Worm (Caenorhabditis elegans) whole organism, young adult: Measurements from ENCODE around the gene frm-3.

ENCODE experiments used
- B0019.2 ChIP-seq: fragments of 200-800 bp; sonication (Bioruptor generic); conservative IDR thresholded peaks from 2 replicates; pipeline ENCODE4 v1.3.6; 2022; ENCODE audit warnings: missing genetic modification reagents, missing genetic modification characterization, missing compliant biosample characterization
- B0035.1 ChIP-seq: sonication (generic microtip); optimal IDR thresholded peaks from 2 replicates; lab custom pipeline; 2016; ENCODE audit warnings: missing genetic modification characterization, mild to moderate bottlenecking, missing compliant biosample characterization, missing genotype, missing genetic modification reagents
- C17E4.6 ChIP-seq: fragments of 200-800 bp; sonication (Bioruptor generic); IDR thresholded peaks from 2 replicates; pipeline ENCODE4 v1.3.6; 2022; ENCODE audit warnings: missing genetic modification reagents, missing genetic modification characterization, missing compliant biosample characterization
- F22D6.2 ChIP-seq: sonication (generic microtip); optimal IDR thresholded peaks from 2 replicates; lab custom pipeline; 2016; ENCODE audit warnings: mild to moderate bottlenecking, missing genetic modification characterization, missing compliant biosample characterization
- F49E8.2 ChIP-seq: sonication (generic microtip); optimal IDR thresholded peaks from 3 replicates; lab custom pipeline; 2017; ENCODE audit warnings: missing genetic modification characterization, mild to moderate bottlenecking, missing compliant biosample characterization, antibody characterized with exemption, moderate library complexity; ENCODE audit not compliant: insufficient read depth
- F57A8.1 ChIP-seq: fragments of 200-800 bp; sonication (Bioruptor generic); optimal IDR thresholded peaks from 2 replicates; lab custom pipeline; 2018; ENCODE audit warnings: mild to moderate bottlenecking, missing genetic modification characterization, moderate library complexity, missing compliant biosample characterization
- K11D2.4 ChIP-seq: fragments of 200-800 bp; sonication (Bioruptor generic); IDR thresholded peaks from 2 replicates; pipeline ENCODE4 v1.3.6; 2022; ENCODE audit warnings: missing genetic modification reagents, missing genetic modification characterization, missing compliant biosample characterization
- K12H6.12 ChIP-seq: fragments of 200-800 bp; sonication (Bioruptor generic); optimal IDR thresholded peaks from 2 replicates; lab custom pipeline; 2018; ENCODE audit warnings: mild to moderate bottlenecking, missing genetic modification characterization, missing compliant biosample characterization
- T07F8.4 ChIP-seq: sonication (generic microtip); optimal IDR thresholded peaks from 2 replicates; lab custom pipeline; 2016; ENCODE audit warnings: mild to moderate bottlenecking, missing genetic modification characterization, moderate library complexity, missing compliant biosample characterization
- T26A5.8 ChIP-seq: sonication (generic microtip); optimal IDR thresholded peaks from 2 replicates; lab custom pipeline; 2016; ENCODE audit warnings: missing genetic modification characterization, missing compliant biosample characterization
- Y53F4B.3 ChIP-seq: fragments of 200-800 bp; sonication (Bioruptor generic); IDR thresholded peaks from 2 replicates; pipeline ENCODE4 v1.3.6; 2022; ENCODE audit warnings: missing genetic modification reagents, missing genetic modification characterization, missing compliant biosample characterization
- Y53G8AR.9 ChIP-seq: fragments of 200-800 bp; sonication (Bioruptor generic); conservative IDR thresholded peaks from 2 replicates; pipeline ENCODE4 v1.3.6; 2022; ENCODE audit warnings: missing genetic modification reagents, missing genetic modification characterization, missing compliant biosample characterization
- Y79H2A.3 ChIP-seq: fragments of 200-800 bp; sonication (Bioruptor generic); conservative IDR thresholded peaks from 2 replicates; pipeline ENCODE4 v1.3.6; 2022; ENCODE audit warnings: missing genetic modification reagents, missing genetic modification characterization, missing compliant biosample characterization
- Y95B8A.8 ChIP-seq: fragments of 200-800 bp; sonication (Bioruptor generic); IDR thresholded peaks from 2 replicates; pipeline ENCODE4 v1.3.6; 2022; ENCODE audit warnings: missing genetic modification reagents, missing genetic modification characterization, missing compliant biosample characterization
- ama-1 ChIP-seq, 3 experiments: fragments of 150-350 bp in 1 of 3; sonication (generic microtip) in 2 of 3; optimal IDR thresholded peaks; 2 replicates each; lab custom pipeline; 2014 to 2018; ENCODE audit warnings: missing biosample characterization in 2 of 3, missing genetic modification characterization in 2 of 3, missing genetic modification reagents in 2 of 3
- atf-7 ChIP-seq: sonication (generic microtip); optimal IDR thresholded peaks from 2 replicates; lab custom pipeline; 2017; ENCODE audit warnings: mild to moderate bottlenecking, missing genetic modification characterization, missing compliant biosample characterization
- attf-3 ChIP-seq: fragments of 200-800 bp; sonication (Bioruptor generic); conservative IDR thresholded peaks from 2 replicates; pipeline ENCODE4 v1.3.6; 2022; ENCODE audit warnings: missing genetic modification reagents, missing genetic modification characterization, missing compliant biosample characterization
- attf-5 ChIP-seq: fragments of 200-800 bp; sonication (Bioruptor generic); optimal IDR thresholded peaks from 2 replicates; lab custom pipeline; 2018; ENCODE audit warnings: mild to moderate bottlenecking, missing genetic modification characterization, missing compliant biosample characterization
- cebp-2 ChIP-seq: fragments of 200-800 bp; sonication (Bioruptor generic); IDR thresholded peaks from 2 replicates; pipeline ENCODE4 v1.3.6; 2022; ENCODE audit warnings: missing genetic modification characterization, missing compliant biosample characterization
- ceh-27 ChIP-seq: fragments of 200-800 bp; sonication (Bioruptor generic); optimal IDR thresholded peaks from 2 replicates; lab custom pipeline; 2018; ENCODE audit warnings: mild to moderate bottlenecking, missing genetic modification characterization, moderate library complexity, missing compliant biosample characterization
- ceh-91 ChIP-seq: fragments of 200-800 bp; sonication (Bioruptor generic); IDR thresholded peaks from 2 replicates; pipeline ENCODE4 v1.3.6; 2022; ENCODE audit warnings: missing genetic modification reagents, missing genetic modification characterization, missing compliant biosample characterization
- egrh-3 ChIP-seq: fragments of 200-800 bp; sonication (Bioruptor generic); IDR thresholded peaks from 2 replicates; pipeline ENCODE4 v1.3.6; 2022; ENCODE audit warnings: missing genetic modification reagents, missing genetic modification characterization, missing compliant biosample characterization
- fkh-3 ChIP-seq: sonication (generic microtip); optimal IDR thresholded peaks from 2 replicates; lab custom pipeline; 2016; ENCODE audit warnings: mild to moderate bottlenecking, missing genetic modification characterization, missing compliant biosample characterization
- gei-17 ChIP-seq: fragments of 200-800 bp; sonication (Bioruptor generic); optimal IDR thresholded peaks from 2 replicates; lab custom pipeline; 2018; ENCODE audit warnings: mild to moderate bottlenecking, missing genetic modification characterization, missing compliant biosample characterization
- hlh-26 ChIP-seq: fragments of 200-800 bp; sonication (Bioruptor generic); conservative IDR thresholded peaks from 2 replicates; pipeline ENCODE4 v1.3.6; 2022; ENCODE audit warnings: missing genetic modification reagents, missing genetic modification characterization, missing compliant biosample characterization
- hmg-1.2 ChIP-seq: fragments of 200-800 bp; sonication (Bioruptor generic); IDR thresholded peaks from 2 replicates; pipeline ENCODE4 v1.3.6; 2022; ENCODE audit warnings: missing genetic modification reagents, missing genetic modification characterization, missing compliant biosample characterization
- hrde-1 ChIP-seq: sonication (generic microtip); optimal IDR thresholded peaks from 2 replicates; lab custom pipeline; 2016; ENCODE audit warnings: missing genetic modification characterization, mild to moderate bottlenecking, missing compliant biosample characterization, moderate library complexity, missing genotype, missing genetic modification reagents, borderline replicate concordance
- let-607 ChIP-seq, 2 experiments: fragments of 200-800 bp in 1 of 2; sonication (Bioruptor generic) in 1 of 2; sonication (generic microtip) in 1 of 2; optimal IDR thresholded peaks; 2 replicates each; lab custom pipeline; 2016 to 2018; ENCODE audit warnings: mild to moderate bottlenecking in 2 of 2, missing compliant biosample characterization in 2 of 2, missing genetic modification characterization in 2 of 2, moderate library complexity in 2 of 2, missing genotype in 1 of 2
- lin-35 ChIP-seq, 3 experiments: fragments of 150-350 bp in 2 of 3; sonication (generic microtip) in 1 of 3; optimal IDR thresholded peaks; 2 replicates each; lab custom pipeline; 2014 to 2018; ENCODE audit warnings: missing biosample characterization in 3 of 3, missing genetic modification characterization in 3 of 3, missing genetic modification reagents in 3 of 3
- lin-40 ChIP-seq: sonication (generic microtip); optimal IDR thresholded peaks from 2 replicates; lab custom pipeline; 2016; ENCODE audit warnings: missing genetic modification characterization, mild to moderate bottlenecking, missing compliant biosample characterization, missing genotype, missing genetic modification reagents
- lir-1 ChIP-seq: fragments of 200-800 bp; sonication (Bioruptor generic); conservative IDR thresholded peaks from 2 replicates; pipeline ENCODE4 v1.3.6; 2022; ENCODE audit warnings: missing genetic modification reagents, missing genetic modification characterization, missing compliant biosample characterization
- lsl-1 ChIP-seq: fragments of 200-800 bp; sonication (Bioruptor generic); optimal IDR thresholded peaks from 2 replicates; lab custom pipeline; 2018; ENCODE audit warnings: mild to moderate bottlenecking, missing genetic modification characterization, moderate library complexity, missing compliant biosample characterization
- madf-10 ChIP-seq: sonication (generic microtip); optimal IDR thresholded peaks from 2 replicates; lab custom pipeline; 2016; ENCODE audit warnings: mild to moderate bottlenecking, missing genetic modification characterization, missing compliant biosample characterization
- madf-6 ChIP-seq: fragments of 200-800 bp; sonication (Bioruptor generic); IDR thresholded peaks from 2 replicates; pipeline ENCODE4 v1.3.6; 2022; ENCODE audit warnings: missing genetic modification reagents, missing genetic modification characterization, missing compliant biosample characterization
- madf-8 ChIP-seq: fragments of 200-800 bp; sonication (Bioruptor generic); conservative IDR thresholded peaks from 2 replicates; pipeline ENCODE4 v1.3.6; 2022; ENCODE audit warnings: missing genetic modification reagents, missing genetic modification characterization, missing compliant biosample characterization
- mes-4 ChIP-seq: sonication (generic microtip); optimal IDR thresholded peaks from 2 replicates; lab custom pipeline; 2016; ENCODE audit warnings: missing genotype, missing genetic modification characterization, missing compliant biosample characterization
- nhr-120 ChIP-seq: fragments of 200-800 bp; sonication (Bioruptor generic); IDR thresholded peaks from 2 replicates; pipeline ENCODE4 v1.3.6; 2022; ENCODE audit warnings: missing genetic modification characterization, missing compliant biosample characterization
- nhr-80 ChIP-seq: sonication (generic microtip); optimal IDR thresholded peaks from 2 replicates; lab custom pipeline; 2016; ENCODE audit warnings: missing genetic modification characterization, missing compliant biosample characterization
- pha-4 ChIP-seq: fragments of 150-350 bp; sonication (generic microtip); optimal IDR thresholded peaks from 2 replicates; lab custom pipeline; 2014; ENCODE audit warnings: missing biosample characterization, missing genetic modification reagents, missing genetic modification characterization
- rpc-1 ChIP-seq, 2 experiments: fragments of 150-350 bp in 1 of 2; sonication (generic microtip) in 1 of 2; optimal IDR thresholded peaks; 2 replicates each; lab custom pipeline; 2014 to 2018; ENCODE audit warnings: missing biosample characterization in 1 of 2, missing genetic modification characterization in 1 of 2, missing genetic modification reagents in 1 of 2, missing genotype in 1 of 2
- snpc-1.3 ChIP-seq: sonication (generic microtip); optimal IDR thresholded peaks from 2 replicates; lab custom pipeline; 2017; ENCODE audit warnings: missing genetic modification characterization, mild to moderate bottlenecking, missing compliant biosample characterization, antibody characterized with exemption, moderate library complexity, missing genotype, missing genetic modification reagents; ENCODE audit not compliant: insufficient read depth
- somi-1 ChIP-seq: fragments of 200-800 bp; sonication (Bioruptor generic); optimal IDR thresholded peaks from 2 replicates; lab custom pipeline; 2018; ENCODE audit warnings: mild to moderate bottlenecking, missing genetic modification characterization, missing compliant biosample characterization
- unc-130 ChIP-seq: sonication (generic microtip); optimal IDR thresholded peaks from 2 replicates; lab custom pipeline; 2016; ENCODE audit warnings: missing genetic modification reagents, missing genetic modification characterization, missing compliant biosample characterization
- zim-3 ChIP-seq: sonication (generic microtip); optimal IDR thresholded peaks from 2 replicates; lab custom pipeline; 2017; ENCODE audit warnings: mild to moderate bottlenecking, missing genetic modification characterization, moderate library complexity, missing compliant biosample characterization
- ztf-3 ChIP-seq: fragments of 200-800 bp; sonication (Bioruptor generic); optimal IDR thresholded peaks from 2 replicates; lab custom pipeline; 2018; ENCODE audit warnings: mild to moderate bottlenecking, missing genetic modification characterization, missing compliant biosample characterization

frm-3 gene

ce11 chrX:11603234-11604108 is 31.2 kb downstream of the frm-3 start (continued):
- TF ChIP-seq somi-1, result peak; percentile 68
- TF ChIP-seq ceh-27, result no peak
- TF ChIP-seq T07F8.4, result no peak
- TF ChIP-seq attf-3 (GFP tag; lab: Robert Waterston, UW), result no peak
- TF ChIP-seq F57A8.1, result no peak
- peak; percentile 8 for TF ChIP-seq F22D6.2 (tag; lab: Kevin White, UChicago)
- TF ChIP-seq B0035.1, result peak; percentile 60
- peak in 1 of 3 experiments; percentile 56 for TF ChIP-seq lin-35 (GFP tag; optimal IDR thresholded peaks at IDR 0.05; lab: Kevin White, UChicago)
- TF ChIP-seq snpc-1.3 (tag; lab: Kevin White, UChicago), result no peak
- 0 out of 2 replicates have a peak, but pooled peaks have one; percentile 51 for TF ChIP-seq Y79H2A.3 (GFP tag; lab: Robert Waterston, UW)
- no peak for TF ChIP-seq egrh-3 (GFP tag; lab: Robert Waterston, UW)
- TF ChIP-seq atf-7 (tag; lab: Kevin White, UChicago), result peak; percentile 69
- TF ChIP-seq lsl-1 (GFP tag; lab: Kevin White, UChicago), result no peak
- no peak for TF ChIP-seq unc-130 (GFP tag; lab: Kevin White, UChicago)
- no peak for TF ChIP-seq attf-5 (GFP tag; lab: Kevin White, UChicago)
- TF ChIP-seq ama-1 (optimal IDR thresholded peaks at IDR 0.05; lab: Kevin White, UChicago), result peak; percentile 76
- TF ChIP-seq ama-1 (GFP tag; optimal IDR thresholded peaks at IDR 0.05; lab: Kevin White, UChicago), result peak in 1 of 2 experiments; percentile 36
- TF ChIP-seq hmg-1.2 (GFP tag; lab: Robert Waterston, UW), result peak; percentile 15; the same call in 1 of the 2 replicates
- TF ChIP-seq madf-8 (GFP tag; lab: Robert Waterston, UW), result no peak
- TF ChIP-seq madf-6, result no peak
- TF ChIP-seq fkh-3, result peak; percentile 67
- no peak for TF ChIP-seq rpc-1 (optimal IDR thresholded peaks at IDR 0.05; lab: Kevin White, UChicago)
- TF ChIP-seq rpc-1 (tag; optimal IDR thresholded peaks at IDR 0.05; lab: Kevin White, UChicago), result no peak
- TF ChIP-seq hlh-26 (GFP tag; lab: Robert Waterston, UW), result no peak
- peak; percentile 1 for TF ChIP-seq K12H6.12 (tag; lab: Kevin White, UChicago)
- no peak for TF ChIP-seq Y53F4B.3 (GFP tag; lab: Robert Waterston, UW)
- TF ChIP-seq Y95B8A.8, result peak; percentile 60; the same call in 1 of the 2 replicates
- no peak for TF ChIP-seq T26A5.8
- no peak for TF ChIP-seq cebp-2
- TF ChIP-seq madf-10 (tag; lab: Kevin White, UChicago), result peak; percentile 66
- TF ChIP-seq ceh-91 (GFP tag; lab: Robert Waterston, UW), result no peak
- TF ChIP-seq ztf-3 (GFP tag; lab: Kevin White, UChicago), result peak; percentile 64
- TF ChIP-seq pha-4 (tag; lab: Kevin White, UChicago), result no peak
- peak; percentile 85 for TF ChIP-seq lin-40
- no peak for TF ChIP-seq B0019.2
- TF ChIP-seq hrde-1, result no peak
- TF ChIP-seq K11D2.4 (GFP tag; lab: Robert Waterston, UW), result peak; percentile 44; the same call in 1 of the 2 replicates
- TF ChIP-seq let-607 (tag; optimal IDR thresholded peaks at IDR 0.05; lab: Kevin White, UChicago), result peak in 1 of 2 experiments; percentile 45
- TF ChIP-seq C17E4.6 (GFP tag; lab: Robert Waterston, UW), result no peak
- TF ChIP-seq mes-4, result no peak
- peak; percentile 81 for TF ChIP-seq Y53G8AR.9
- TF ChIP-seq zim-3 (tag; lab: Kevin White, UChicago), result no peak
- TF ChIP-seq gei-17 (GFP tag; lab: Kevin White, UChicago), result peak; percentile 74
- no peak for TF ChIP-seq F49E8.2 (tag; lab: Kevin White, UChicago)
- TF ChIP-seq nhr-80 (tag; lab: Kevin White, UChicago), result peak; percentile 14
- no peak for TF ChIP-seq lir-1 (GFP tag; lab: Robert Waterston, UW)
- no peak for TF ChIP-seq nhr-120
